Worm (Caenorhabditis elegans) whole organism, L1 larva: ENCODE results near the gene nlp-26.
A peak's percentile ranks its signal among the peaks of the same experiment; 100 is the strongest.

ENCODE experiments used
- aha-1 ChIP-seq: fragments of 150-350 bp; optimal IDR thresholded peaks from 2 replicates; lab custom pipeline; 2014; ENCODE audit warnings: missing biosample characterization, missing genetic modification characterization
- ama-1 ChIP-seq: fragments of 150-350 bp; optimal IDR thresholded peaks from 2 replicates; lab custom pipeline; 2014
- blmp-1 ChIP-seq: fragments of 150-350 bp; optimal IDR thresholded peaks from 2 replicates; lab custom pipeline; 2014; ENCODE audit warnings: missing biosample characterization, missing genetic modification characterization
- ceh-63 ChIP-seq: fragments of 200-800 bp; sonication (Bioruptor generic); optimal IDR thresholded peaks from 2 replicates; lab custom pipeline; 2018; ENCODE audit warnings: mild to moderate bottlenecking, missing genetic modification characterization, missing compliant biosample characterization
- ceh-8 ChIP-seq: fragments of 200-800 bp; sonication (Bioruptor generic); optimal IDR thresholded peaks from 2 replicates; lab custom pipeline; 2018; ENCODE audit warnings: mild to moderate bottlenecking, missing genetic modification characterization, moderate library complexity, missing compliant biosample characterization
- ceh-82 ChIP-seq, 3 experiments: fragments of 150-350 bp in 1 of 3; sonication (generic microtip) in 2 of 3; optimal IDR thresholded peaks; 2 replicates each; lab custom pipeline; 2014 to 2017; ENCODE audit warnings: missing biosample characterization in 3 of 3, missing genetic modification characterization in 3 of 3
- ceh-90 ChIP-seq: sonication (generic microtip); optimal IDR thresholded peaks from 2 replicates; lab custom pipeline; 2016; ENCODE audit warnings: missing genetic modification characterization, missing compliant biosample characterization
- ces-1 ChIP-seq: fragments of 150-350 bp; optimal IDR thresholded peaks from 2 replicates; lab custom pipeline; 2014; ENCODE audit warnings: missing biosample characterization, missing genetic modification reagents, missing genetic modification characterization
- efl-1 ChIP-seq, 4 experiments: fragments of 150-350 bp; optimal IDR thresholded peaks in 3 of 4; peaks in 1 of 4; 1 replicate in 1 of 4; 2 replicates in 3 of 4; lab custom pipeline; 2014; ENCODE audit warnings: missing biosample characterization in 2 of 4, missing genetic modification characterization in 2 of 4, missing genetic modification reagents in 2 of 4
- egl-13 ChIP-seq: sonication (generic microtip); optimal IDR thresholded peaks from 2 replicates; lab custom pipeline; 2016; ENCODE audit warnings: missing genotype, missing genetic modification reagents, missing genetic modification characterization, missing compliant biosample characterization
- egl-27 ChIP-seq, 2 experiments: fragments of 150-350 bp in 1 of 2; sonication (generic microtip); optimal IDR thresholded peaks; 3 replicates each; lab custom pipeline; 2017 to 2018; ENCODE audit warnings: missing biosample characterization in 2 of 2, missing genetic modification characterization in 2 of 2, missing genetic modification reagents in 2 of 2
- fkh-8 ChIP-seq: sonication (generic microtip); optimal IDR thresholded peaks from 2 replicates; lab custom pipeline; 2016; ENCODE audit warnings: mild to moderate bottlenecking, missing genetic modification characterization, missing compliant biosample characterization
- fos-1 ChIP-seq: fragments of 150-350 bp; optimal IDR thresholded peaks from 2 replicates; lab custom pipeline; 2014; ENCODE audit warnings: missing biosample characterization, missing genetic modification characterization
- grh-1 ChIP-seq: fragments of 200-800 bp; sonication (Bioruptor generic); IDR thresholded peaks from 2 replicates; pipeline ENCODE4 v1.3.6; 2022; ENCODE audit warnings: missing genetic modification reagents, missing genetic modification characterization, missing compliant biosample characterization
- hpl-2 ChIP-seq: fragments of 150-350 bp; optimal IDR thresholded peaks from 2 replicates; lab custom pipeline; 2014; ENCODE audit warnings: missing biosample characterization, missing genetic modification reagents, missing genetic modification characterization
- irx-1 ChIP-seq: sonication (generic microtip); optimal IDR thresholded peaks from 2 replicates; lab custom pipeline; 2016; ENCODE audit warnings: missing genetic modification characterization, missing compliant biosample characterization
- isw-1 ChIP-seq: fragments of 200-800 bp; sonication (Bioruptor generic); IDR thresholded peaks from 2 replicates; pipeline ENCODE4 v1.3.6; 2022; ENCODE audit warnings: missing genetic modification characterization, missing compliant biosample characterization
- lin-13 ChIP-seq: fragments of 150-350 bp; optimal IDR thresholded peaks from 2 replicates; lab custom pipeline; 2014; ENCODE audit warnings: missing biosample characterization, missing genetic modification reagents, missing genetic modification characterization
- lin-14 ChIP-seq: fragments of 200-800 bp; sonication (Bioruptor generic); optimal IDR thresholded peaks from 2 replicates; lab custom pipeline; 2018; ENCODE audit warnings: mild to moderate bottlenecking, missing genetic modification characterization, moderate library complexity, missing compliant biosample characterization
- lin-15B ChIP-seq: fragments of 150-350 bp; sonication (generic microtip); optimal IDR thresholded peaks from 3 replicates; lab custom pipeline; 2014; ENCODE audit warnings: missing biosample characterization, missing genetic modification characterization
- lin-35 ChIP-seq, 2 experiments: fragments of 150-350 bp; optimal IDR thresholded peaks; 2 replicates each; lab custom pipeline; 2014; ENCODE audit warnings: missing biosample characterization in 2 of 2, missing genetic modification characterization in 2 of 2, missing genetic modification reagents in 2 of 2
- lir-3 ChIP-seq: sonication (generic microtip); optimal IDR thresholded peaks from 2 replicates; lab custom pipeline; 2016; ENCODE audit warnings: mild to moderate bottlenecking, missing genetic modification characterization, moderate library complexity, missing compliant biosample characterization; ENCODE audit not compliant: poor library complexity
- lsy-2 ChIP-seq, 2 experiments: fragments of 150-350 bp; optimal IDR thresholded peaks; 2 replicates each; lab custom pipeline; 2014; ENCODE audit warnings: missing biosample characterization in 2 of 2, missing genetic modification characterization in 2 of 2
- mdl-1 ChIP-seq, 2 experiments: fragments of 150-350 bp; optimal IDR thresholded peaks; 2 replicates each; lab custom pipeline; 2014 to 2017; ENCODE audit warnings: missing biosample characterization in 2 of 2, missing genetic modification characterization in 2 of 2, inconsistent platforms in 1 of 2
- mep-1 ChIP-seq: fragments of 150-350 bp; optimal IDR thresholded peaks from 2 replicates; lab custom pipeline; 2014; ENCODE audit warnings: missing biosample characterization, missing genetic modification characterization
- nhr-19 ChIP-seq: fragments of 200-800 bp; sonication (Bioruptor generic); conservative IDR thresholded peaks from 2 replicates; pipeline ENCODE4 v1.3.6; 2022; ENCODE audit warnings: missing genetic modification characterization, missing compliant biosample characterization
- nhr-20 ChIP-seq: sonication (generic microtip); optimal IDR thresholded peaks from 2 replicates; lab custom pipeline; 2016; ENCODE audit warnings: mild to moderate bottlenecking, missing genetic modification characterization, missing compliant biosample characterization
- nhr-47 ChIP-seq: sonication (generic microtip); optimal IDR thresholded peaks from 2 replicates; lab custom pipeline; 2016; ENCODE audit warnings: mild to moderate bottlenecking, missing genetic modification characterization, moderate library complexity, missing compliant biosample characterization
- nhr-84 ChIP-seq: sonication (generic microtip); optimal IDR thresholded peaks from 2 replicates; lab custom pipeline; 2017; ENCODE audit warnings: missing biosample characterization, missing genetic modification characterization
- nhr-85 ChIP-seq: sonication (generic microtip); peaks from one replicate; lab custom pipeline; 2016; ENCODE audit warnings: missing genetic modification characterization, inconsistent platforms, missing compliant biosample characterization
- pax-3 ChIP-seq: fragments of 200-800 bp; sonication (Bioruptor generic); optimal IDR thresholded peaks from 2 replicates; lab custom pipeline; 2018; ENCODE audit warnings: mild to moderate bottlenecking, missing genetic modification characterization, moderate library complexity, missing compliant biosample characterization
- pqm-1 ChIP-seq: sonication (generic microtip); optimal IDR thresholded peaks from 3 replicates; lab custom pipeline; 2017; ENCODE audit warnings: missing biosample characterization, missing genetic modification characterization
- skn-1 ChIP-seq: fragments of 150-350 bp; optimal IDR thresholded peaks from 2 replicates; lab custom pipeline; 2014; ENCODE audit warnings: missing biosample characterization, missing genetic modification characterization
- snpc-4 ChIP-seq: fragments of 150-350 bp; optimal IDR thresholded peaks from 2 replicates; lab custom pipeline; 2014; ENCODE audit warnings: missing biosample characterization, missing genetic modification characterization
- snu-23 ChIP-seq: sonication (generic microtip); optimal IDR thresholded peaks from 2 replicates; lab custom pipeline; 2016; ENCODE audit warnings: missing genetic modification characterization, missing compliant biosample characterization
- tbx-2 ChIP-seq: sonication (generic microtip); optimal IDR thresholded peaks from 2 replicates; lab custom pipeline; 2016; ENCODE audit warnings: missing genetic modification characterization, missing compliant biosample characterization
- unc-130 ChIP-seq: fragments of 150-350 bp; optimal IDR thresholded peaks from 2 replicates; lab custom pipeline; 2017; ENCODE audit warnings: missing biosample characterization, missing genetic modification characterization, inconsistent platforms
- unc-30 ChIP-seq: sonication (generic microtip); optimal IDR thresholded peaks from 2 replicates; lab custom pipeline; 2017; ENCODE audit warnings: missing biosample characterization, missing genetic modification characterization
- unc-86 ChIP-seq: sonication (generic microtip); optimal IDR thresholded peaks from 2 replicates; lab custom pipeline; 2016; ENCODE audit warnings: missing genetic modification characterization, missing compliant biosample characterization
- xbp-1 ChIP-seq: sonication (generic microtip); optimal IDR thresholded peaks from 2 replicates; lab custom pipeline; 2016; ENCODE audit warnings: missing genetic modification characterization, missing compliant biosample characterization
- zag-1 ChIP-seq: fragments of 150-350 bp; optimal IDR thresholded peaks from 2 replicates; lab custom pipeline; 2014; ENCODE audit warnings: missing biosample characterization, missing genetic modification characterization

nlp-26 gene

ce11 chrV:19609194-19609593 is 4.1 kb upstream of the nlp-26 start, which contains the start of gene grsp-1:
TSS of gene grsp-1 (plus strand) at chrV:19609494.
- TF ChIP-seq fkh-8 (tag; lab: Kevin White, UChicago) (no peak), nhr-47 (tag; lab: Kevin White, UChicago) (no peak), isw-1 (GFP tag; lab: Robert Waterston, UW) (no peak), pax-3 (tag; lab: Kevin White, UChicago) (no peak), unc-30 (tag; lab: Kevin White, UChicago) (no peak), grh-1 (GFP tag; lab: Robert Waterston, UW) (no peak)

ce11 chrV:19610118-19610707 is 3.0 kb upstream of the nlp-26 start:
- TF ChIP-seq efl-1 (optimal IDR thresholded peaks at IDR 0.05; lab: Kevin White, UChicago) = no peak
- peak in 1 of 2 experiments; percentile 39 for TF ChIP-seq efl-1 (GFP tag; optimal IDR thresholded peaks at IDR 0.05 in 1 of 2; lab: Kevin White, UChicago)
- no peak for TF ChIP-seq pqm-1 (tag; lab: Kevin White, UChicago)
- peak; percentile 25 for TF ChIP-seq ceh-8 (GFP tag; lab: Kevin White, UChicago)

- TF ChIP-seq lin-14 (GFP tag; lab: Kevin White, UChicago) (peak; percentile 2), grh-1 (GFP tag; lab: Robert Waterston, UW) (0 out of 2 replicates have a peak, but pooled peaks have one; percentile 40), nhr-20 (tag; lab: Kevin White, UChicago) (no peak), nhr-85 (tag; lab: Kevin White, UChicago) (peak; percentile 61), nhr-19 (GFP tag; lab: Robert Waterston, UW) (peak; percentile 10; the same call in 1 of the 2 replicates), snu-23 (GFP tag; lab: Kevin White, UChicago) (no peak)
These were observed 1.5 kb upstream of the nlp-26 start for ce11 chrV:19611675-19612345.

DNA sequence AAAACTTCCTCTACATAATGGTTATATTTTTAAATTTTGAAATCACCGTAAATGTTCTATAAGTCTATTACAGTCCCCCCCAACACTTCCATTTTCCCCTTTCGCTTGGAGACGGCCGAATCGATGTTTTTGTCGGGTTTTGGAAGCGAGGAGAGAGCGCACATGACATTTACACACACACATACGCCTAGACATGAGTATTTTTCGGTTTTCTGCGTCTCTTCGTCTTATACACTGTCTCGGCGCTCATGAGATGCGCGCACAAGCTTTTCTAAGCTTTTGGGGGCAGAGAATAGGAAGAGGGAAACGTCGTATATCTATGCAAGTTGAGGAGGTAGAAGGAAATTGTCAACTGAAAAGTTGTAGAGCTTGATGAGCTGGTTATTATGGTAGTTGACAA is 6.8 kb downstream of the nlp-26 start:
- TF ChIP-seq aha-1 (tag; lab: Kevin White, UChicago) (no peak), lin-35 (GFP tag; optimal IDR thresholded peaks at IDR 0.05; lab: Kevin White, UChicago) (peak in 1 of 2 experiments; percentile 49), ceh-82 (tag; optimal IDR thresholded peaks at IDR 0.05; lab: Kevin White, UChicago) (peak in 1 of 3 experiments; percentile 4), skn-1 (no peak), fkh-8 (tag; lab: Kevin White, UChicago) (no peak), hpl-2 (GFP tag; lab: Kevin White, UChicago) (no peak), unc-86 (tag; lab: Kevin White, UChicago) (no peak), snu-23 (GFP tag; lab: Kevin White, UChicago) (peak; percentile 12), tbx-2 (tag; lab: Kevin White, UChicago) (no peak), egl-13 (no peak), nhr-85 (tag; lab: Kevin White, UChicago) (no peak), ceh-63 (GFP tag; lab: Kevin White, UChicago) (no peak), mdl-1 (tag; optimal IDR thresholded peaks at IDR 0.05; lab: Kevin White, UChicago) (peak in 1 of 2 experiments; percentile 69), blmp-1 (tag; lab: Kevin White, UChicago) (peak; percentile 31), grh-1 (GFP tag; lab: Robert Waterston, UW) (no peak), lsy-2 (tag; optimal IDR thresholded peaks at IDR 0.05; lab: Kevin White, UChicago) (peak in 1 of 2 experiments; percentile 20)

ce11 chrV:19622440-19622914 is 9.2 kb downstream of the nlp-26 start, which contains the start of gene Y43F8C.3:
TSS of gene Y43F8C.3 (minus strand) at chrV:19622626.
- no peak for TF ChIP-seq egl-13
- peak; percentile 91 for TF ChIP-seq unc-130 (tag; lab: Kevin White, UChicago)
- peak; percentile 27 for TF ChIP-seq nhr-47 (tag; lab: Kevin White, UChicago)
- peak; percentile 9 for TF ChIP-seq pax-3 (tag; lab: Kevin White, UChicago)
- no peak for TF ChIP-seq zag-1 (tag; lab: Kevin White, UChicago)
- peak; percentile 37 for TF ChIP-seq fos-1 (tag; lab: Kevin White, UChicago)
- TF ChIP-seq isw-1 (GFP tag; lab: Robert Waterston, UW) = peak; percentile 41
- no peak for TF ChIP-seq egl-27 (tag; optimal IDR thresholded peaks at IDR 0.05; lab: Kevin White, UChicago)
- no peak for TF ChIP-seq ces-1 (GFP tag; lab: Kevin White, UChicago)
- TF ChIP-seq snpc-4 = peak; percentile 19
- no peak for TF ChIP-seq nhr-84 (tag; lab: Kevin White, UChicago)
- TF ChIP-seq blmp-1 (tag; lab: Kevin White, UChicago) = peak; percentile 61
- TF ChIP-seq pqm-1 (tag; lab: Kevin White, UChicago) = no peak
- no peak for TF ChIP-seq lir-3 (tag; lab: Kevin White, UChicago)
- TF ChIP-seq lin-13 = peak; percentile 76
- no peak for TF ChIP-seq lin-15B (tag; lab: Kevin White, UChicago)
- TF ChIP-seq ama-1 (lab: Kevin White, UChicago) = no peak
- TF ChIP-seq nhr-20 (tag; lab: Kevin White, UChicago) = peak; percentile 32
- TF ChIP-seq mep-1 (tag; lab: Kevin White, UChicago) = peak; percentile 71
- no peak for TF ChIP-seq xbp-1 (tag; lab: Kevin White, UChicago)
- no peak for TF ChIP-seq irx-1 (tag; lab: Kevin White, UChicago)
- no peak for TF ChIP-seq ceh-90 (tag; lab: Kevin White, UChicago)
